Fruit fly (Drosophila melanogaster) whole organism, embryonic: ENCODE results near the gene Syt1.

Experiments
- BtbVII ChIP-seq: fragments of 200-800 bp; sonication (Bioruptor generic); optimal IDR thresholded peaks from 3 replicates; lab custom pipeline; 2017; ENCODE audit warnings: missing biosample characterization, mild to moderate bottlenecking, missing genetic modification characterization
- Bteb2 ChIP-seq: fragments of 200-800 bp; sonication (Bioruptor generic); optimal IDR thresholded peaks from 2 replicates; lab custom pipeline; 2016; ENCODE audit warnings: missing biosample characterization, missing genetic modification characterization
- CG12391 ChIP-seq: fragments of 200-800 bp; sonication (Bioruptor generic); optimal IDR thresholded peaks from 3 replicates; lab custom pipeline; 2018; ENCODE audit warnings: missing biosample characterization, mild to moderate bottlenecking, missing genetic modification characterization, moderate library complexity
- CG15011 ChIP-seq: fragments of 200-800 bp; sonication (Bioruptor generic); optimal IDR thresholded peaks from 3 replicates; lab custom pipeline; 2018; ENCODE audit warnings: missing biosample characterization, mild to moderate bottlenecking, missing genetic modification characterization
- CG15073 ChIP-seq: fragments of 200-800 bp; sonication (Bioruptor generic); optimal IDR thresholded peaks from 2 replicates; lab custom pipeline; 2016; ENCODE audit warnings: missing biosample characterization, missing genetic modification characterization
- CG1603 ChIP-seq: fragments of 200-800 bp; sonication (Bioruptor generic); optimal IDR thresholded peaks from 2 replicates; lab custom pipeline; 2019; ENCODE audit warnings: missing biosample characterization, mild to moderate bottlenecking, missing genetic modification characterization, moderate library complexity
- CG17361 ChIP-seq: fragments of 200-800 bp; sonication (Bioruptor generic); IDR thresholded peaks from 3 replicates; pipeline ENCODE4 v1.3.6; 2022; ENCODE audit warnings: missing biosample characterization, missing genetic modification characterization
- CG18262 ChIP-seq: fragments of 200-800 bp; optimal IDR thresholded peaks from 3 replicates; lab custom pipeline; 2019; ENCODE audit warnings: missing biosample characterization, mild to moderate bottlenecking, missing genetic modification characterization, moderate library complexity
- CG18619 ChIP-seq: fragments of 200-800 bp; sonication (Bioruptor generic); optimal IDR thresholded peaks from 3 replicates; lab custom pipeline; 2017; ENCODE audit warnings: missing biosample characterization, mild to moderate bottlenecking, missing genetic modification characterization
- CG2120 ChIP-seq: fragments of 200-800 bp; sonication (Bioruptor generic); optimal IDR thresholded peaks from 3 replicates; lab custom pipeline; 2016; ENCODE audit warnings: missing biosample characterization, missing genetic modification characterization
- CG2129 ChIP-seq: fragments of 200-800 bp; sonication (Bioruptor generic); IDR thresholded peaks from 2 replicates; pipeline ENCODE4 v1.3.6; 2022; ENCODE audit warnings: missing biosample characterization, missing genetic modification characterization; ENCODE audit not compliant: partially characterized antibody
- CG2678 ChIP-seq: fragments of 200-800 bp; sonication (Bioruptor generic); optimal IDR thresholded peaks from 3 replicates; lab custom pipeline; 2019; ENCODE audit warnings: missing biosample characterization, mild to moderate bottlenecking, missing genetic modification characterization, moderate library complexity
- CG30020 ChIP-seq: fragments of 200-800 bp; optimal IDR thresholded peaks from 2 replicates; lab custom pipeline; 2019; ENCODE audit warnings: missing biosample characterization, mild to moderate bottlenecking, missing genetic modification characterization, moderate library complexity
- CG30403 ChIP-seq: fragments of 200-800 bp; sonication (Bioruptor generic); optimal IDR thresholded peaks from 3 replicates; lab custom pipeline; 2016; ENCODE audit warnings: missing biosample characterization, missing genetic modification characterization
- CG31224 ChIP-seq: fragments of 200-800 bp; sonication (Bioruptor generic); IDR thresholded peaks from 2 replicates; pipeline ENCODE4 v1.3.6; 2022; ENCODE audit warnings: missing biosample characterization, missing genetic modification characterization
- CG3407 ChIP-seq: fragments of 200-800 bp; sonication (Bioruptor generic); optimal IDR thresholded peaks from 2 replicates; lab custom pipeline; 2018; ENCODE audit warnings: missing biosample characterization, mild to moderate bottlenecking, missing genetic modification characterization
- CG5245 ChIP-seq: fragments of 200-800 bp; sonication (Bioruptor generic); optimal IDR thresholded peaks from 3 replicates; lab custom pipeline; 2016; ENCODE audit warnings: missing biosample characterization, missing genetic modification characterization
- CG6683 ChIP-seq: fragments of 200-800 bp; sonication (Bioruptor generic); optimal IDR thresholded peaks from 2 replicates; lab custom pipeline; 2017; ENCODE audit warnings: missing biosample characterization, mild to moderate bottlenecking, missing genetic modification characterization, missing genetic modification reagents
- CG7271 ChIP-seq: fragments of 200-800 bp; sonication (Bioruptor generic); optimal IDR thresholded peaks from 2 replicates; lab custom pipeline; 2018; ENCODE audit warnings: missing biosample characterization, mild to moderate bottlenecking, missing genetic modification characterization, moderate library complexity
- CG7928 ChIP-seq: fragments of 200-800 bp; sonication (Bioruptor generic); optimal IDR thresholded peaks from 2 replicates; lab custom pipeline; 2017; ENCODE audit warnings: missing biosample characterization, mild to moderate bottlenecking, missing genetic modification characterization
- CG8924 ChIP-seq: fragments of 200-800 bp; optimal IDR thresholded peaks from 3 replicates; lab custom pipeline; 2019; ENCODE audit warnings: missing biosample characterization, mild to moderate bottlenecking, missing genetic modification characterization, moderate library complexity
- CG9727 ChIP-seq: fragments of 200-800 bp; sonication (Bioruptor generic); optimal IDR thresholded peaks from 3 replicates; lab custom pipeline; 2017; ENCODE audit warnings: missing biosample characterization, mild to moderate bottlenecking, missing genetic modification characterization
- CG9876 ChIP-seq: fragments of 200-800 bp; sonication (Bioruptor generic); optimal IDR thresholded peaks from 2 replicates; lab custom pipeline; 2016; ENCODE audit warnings: missing biosample characterization, missing genetic modification characterization
- CoRest ChIP-seq: fragments of 200-800 bp; sonication (Bioruptor generic); optimal IDR thresholded peaks from 3 replicates; lab custom pipeline; 2018; ENCODE audit warnings: missing biosample characterization, mild to moderate bottlenecking, missing genetic modification characterization, moderate library complexity
- D19B ChIP-seq: fragments of 200-800 bp; sonication (Bioruptor generic); optimal IDR thresholded peaks from 2 replicates; lab custom pipeline; 2017; ENCODE audit warnings: missing biosample characterization, mild to moderate bottlenecking, missing genetic modification characterization
- Dek ChIP-seq: fragments of 200-800 bp; sonication (Bioruptor generic); optimal IDR thresholded peaks from 3 replicates; lab custom pipeline; 2019; ENCODE audit warnings: missing biosample characterization, mild to moderate bottlenecking, missing genetic modification characterization, moderate library complexity
- ERR ChIP-seq: fragments of 200-800 bp; sonication (Bioruptor generic); optimal IDR thresholded peaks from 2 replicates; lab custom pipeline; 2016; ENCODE audit warnings: missing biosample characterization, missing genetic modification characterization
- Hsf ChIP-seq: fragments of 200-800 bp; sonication (Bioruptor generic); optimal IDR thresholded peaks from 3 replicates; lab custom pipeline; 2016; ENCODE audit warnings: missing biosample characterization, missing genetic modification characterization
- NC2β ChIP-seq: fragments of 200-800 bp; sonication (Bioruptor generic); optimal IDR thresholded peaks from 2 replicates; lab custom pipeline; 2016; ENCODE audit warnings: missing biosample characterization, missing genetic modification characterization
- Nf-YA ChIP-seq: fragments of 200-800 bp; sonication (Bioruptor generic); IDR thresholded peaks from 2 replicates; pipeline ENCODE4 v1.3.6; 2022; ENCODE audit warnings: missing biosample characterization, missing genetic modification characterization
- Spps ChIP-seq: fragments of 200-800 bp; sonication (Bioruptor generic); optimal IDR thresholded peaks from 2 replicates; lab custom pipeline; 2018; ENCODE audit warnings: missing biosample characterization, mild to moderate bottlenecking, missing genetic modification characterization
- Ssrp ChIP-seq: fragments of 200-800 bp; sonication (Bioruptor generic); optimal IDR thresholded peaks from 2 replicates; lab custom pipeline; 2018; ENCODE audit warnings: missing biosample characterization, mild to moderate bottlenecking, missing genetic modification characterization, moderate library complexity
- Trl ChIP-seq, 3 experiments: fragments of >200 bp in 2 of 3; fragments of 200-800 bp in 1 of 3; sonication (Bioruptor generic) in 1 of 3; optimal IDR thresholded peaks; 2 replicates in 1 of 3; 3 replicates in 2 of 3; lab custom pipeline; 2016 to 2017; ENCODE audit warnings: missing biosample characterization in 1 of 3, missing genetic modification characterization in 1 of 3
- Xbp1 ChIP-seq: fragments of 200-800 bp; sonication (Bioruptor generic); optimal IDR thresholded peaks from 3 replicates; lab custom pipeline; 2016; ENCODE audit warnings: missing biosample characterization, mild to moderate bottlenecking, missing genetic modification characterization
- btn ChIP-seq: fragments of 200-800 bp; sonication (Bioruptor generic); optimal IDR thresholded peaks from 2 replicates; lab custom pipeline; 2016; ENCODE audit warnings: missing biosample characterization, missing genetic modification characterization
- da ChIP-seq: fragments of 200-800 bp; sonication (Bioruptor generic); optimal IDR thresholded peaks from 2 replicates; lab custom pipeline; 2016; ENCODE audit warnings: missing biosample characterization, missing genetic modification characterization
- dan ChIP-seq: fragments of 200-800 bp; sonication (Bioruptor generic); IDR thresholded peaks from 2 replicates; pipeline ENCODE4 v1.3.6; 2022; ENCODE audit warnings: missing biosample characterization, missing genetic modification characterization
- fd102C ChIP-seq: fragments of 200-800 bp; sonication (Bioruptor generic); optimal IDR thresholded peaks from 2 replicates; lab custom pipeline; 2018; ENCODE audit warnings: missing biosample characterization, mild to moderate bottlenecking, missing genetic modification characterization, moderate library complexity
- gce ChIP-seq: fragments of 200-800 bp; sonication (Bioruptor generic); IDR thresholded peaks from 3 replicates; pipeline ENCODE4 v1.3.6; 2022; ENCODE audit warnings: missing biosample characterization, missing genetic modification characterization
- grn ChIP-seq: fragments of 200-800 bp; sonication (Bioruptor generic); optimal IDR thresholded peaks from 3 replicates; lab custom pipeline; 2017; ENCODE audit warnings: missing biosample characterization, missing genetic modification characterization
- hkb ChIP-seq, 2 experiments: fragments of 200-800 bp in 1 of 2; fragments of >200 bp in 1 of 2; sonication (Bioruptor generic) in 1 of 2; IDR thresholded peaks in 1 of 2; optimal IDR thresholded peaks in 1 of 2; 2 replicates each; pipeline versions ENCODE4 v1.3.6 to Lab custom; 2017 to 2022; ENCODE audit warnings: missing biosample characterization in 1 of 2, missing genetic modification characterization in 1 of 2
- insv ChIP-seq, 2 experiments: fragments of 200-800 bp; sonication (Bioruptor generic); optimal IDR thresholded peaks; 3 replicates each; lab custom pipeline; 2016 to 2018; ENCODE audit warnings: missing biosample characterization in 2 of 2, missing genetic modification characterization in 2 of 2
- ken ChIP-seq: fragments of 200-800 bp; sonication (Bioruptor generic); IDR thresholded peaks from 3 replicates; pipeline ENCODE4 v1.3.6; 2022; ENCODE audit warnings: missing biosample characterization, missing genetic modification characterization
- luna ChIP-seq: fragments of 200-800 bp; sonication (Bioruptor generic); optimal IDR thresholded peaks from 2 replicates; lab custom pipeline; 2016; ENCODE audit warnings: missing biosample characterization, missing genetic modification characterization
- scrt ChIP-seq: fragments of 200-800 bp; sonication (Bioruptor generic); optimal IDR thresholded peaks from 2 replicates; lab custom pipeline; 2018; ENCODE audit warnings: missing biosample characterization, mild to moderate bottlenecking, missing genetic modification characterization, moderate library complexity
- sug ChIP-seq: fragments of 200-800 bp; optimal IDR thresholded peaks from 2 replicates; lab custom pipeline; 2019; ENCODE audit warnings: missing biosample characterization, mild to moderate bottlenecking, missing genetic modification characterization, moderate library complexity
- unpg ChIP-seq: fragments of 200-800 bp; sonication (Bioruptor generic); optimal IDR thresholded peaks from 3 replicates; lab custom pipeline; 2018; ENCODE audit warnings: missing biosample characterization, mild to moderate bottlenecking, missing genetic modification characterization, moderate library complexity
- vfl ChIP-seq: fragments of 200-800 bp; sonication (Bioruptor generic); optimal IDR thresholded peaks from 2 replicates; lab custom pipeline; 2016; ENCODE audit warnings: missing biosample characterization, missing genetic modification characterization

The Syt1 gene

DNA sequence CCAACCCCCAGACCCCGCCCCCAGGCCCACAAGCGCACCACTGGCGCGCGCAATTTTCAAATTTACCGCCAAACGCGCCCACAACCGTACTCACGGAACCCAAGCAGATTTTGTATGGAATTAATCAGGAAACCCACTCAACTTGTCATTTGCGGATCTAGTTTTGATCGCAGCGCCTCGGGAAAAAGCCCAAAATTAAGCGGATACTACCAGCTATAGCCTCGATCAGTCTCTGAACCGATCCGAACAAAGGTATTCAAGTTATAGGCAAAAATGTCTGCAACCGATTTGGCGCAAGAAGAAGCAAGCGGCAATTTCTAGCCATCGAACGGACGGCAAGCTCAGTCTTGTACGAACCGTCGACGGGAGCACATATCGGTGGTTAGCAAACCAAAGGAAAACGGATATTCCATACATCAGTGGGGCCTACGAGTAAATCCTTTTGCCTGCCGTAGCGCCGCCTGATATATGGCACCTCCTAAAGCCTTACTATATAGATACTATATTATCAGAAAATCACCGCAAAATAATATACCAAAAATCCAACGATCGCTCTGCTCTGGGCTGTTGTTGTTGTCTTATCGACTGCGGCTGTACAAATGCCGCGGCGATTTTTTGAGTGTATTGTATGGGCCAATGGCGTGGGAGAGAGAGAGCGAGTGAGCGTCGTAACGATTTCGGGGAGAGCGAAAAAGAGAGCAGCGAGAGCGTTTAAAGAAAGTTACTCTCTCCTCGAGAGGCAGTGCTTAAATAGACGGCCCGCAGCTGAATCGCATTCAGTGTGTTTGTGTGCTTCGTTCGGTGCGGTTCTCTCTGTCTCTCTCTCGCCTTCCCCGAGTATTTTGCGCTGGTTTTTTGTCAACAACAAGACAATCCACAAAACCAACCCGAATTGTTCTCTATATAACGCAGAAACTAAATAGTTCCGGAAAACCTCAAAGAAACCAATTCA, 47.0 kb downstream of the Syt1 start, which contains the start of gene Pgk (continued):
- no peak for TF ChIP-seq D19B (GFP tag; lab: Kevin White, UChicago)
- peak; percentile 17 for TF ChIP-seq fd102C (GFP tag; lab: Kevin White, UChicago)
- peak; percentile 61 for TF ChIP-seq scrt (GFP tag; lab: Kevin White, UChicago)
- TF ChIP-seq CG7928 (GFP tag; lab: Kevin White, UChicago), result peak; percentile 15
- TF ChIP-seq da (GFP tag; lab: Kevin White, UChicago), result no peak
- TF ChIP-seq CG7271 (tag; lab: Kevin White, UChicago), result no peak
- TF ChIP-seq unpg (GFP tag; lab: Kevin White, UChicago), result peak; percentile 51
- TF ChIP-seq CG15073 (GFP tag; lab: Kevin White, UChicago), result no peak
- TF ChIP-seq Hsf (GFP tag; lab: Kevin White, UChicago), result peak; percentile 23
- TF ChIP-seq Trl (optimal IDR thresholded peaks at IDR 0.05; lab: Kevin White, UChicago), result peak; percentile 99 to 100
- TF ChIP-seq Trl (GFP tag; optimal IDR thresholded peaks at IDR 0.05; lab: Kevin White, UChicago), result peak; percentile 91
- TF ChIP-seq Ssrp (tag; lab: Kevin White, UChicago), result no peak
- TF ChIP-seq CG31224, result no peak
- no peak for TF ChIP-seq CG30020
- TF ChIP-seq Bteb2 (GFP tag; lab: Kevin White, UChicago), result peak; percentile 39
- TF ChIP-seq CG18262 (tag; lab: Kevin White, UChicago), result peak; percentile 36
- peak; percentile 84 for TF ChIP-seq NC2β
- TF ChIP-seq CG15011 (GFP tag; lab: Kevin White, UChicago), result peak; percentile 59
- peak; percentile 44 for TF ChIP-seq CG3407
- TF ChIP-seq ken (GFP tag; lab: Robert Waterston, UW), result no peak
- peak; percentile 39 for TF ChIP-seq sug (tag; lab: Kevin White, UChicago)
- peak; percentile 67 for TF ChIP-seq ERR (GFP tag; lab: Kevin White, UChicago)
- peak; percentile 82 for TF ChIP-seq BtbVII (GFP tag; lab: Kevin White, UChicago)
- TF ChIP-seq CG18619 (GFP tag; lab: Kevin White, UChicago), result peak; percentile 12
- TF ChIP-seq btn, result no peak
- TF ChIP-seq insv (GFP tag; optimal IDR thresholded peaks at IDR 0.05; lab: Kevin White, UChicago), result peak in 1 of 2 experiments; percentile 40
- TF ChIP-seq Dek (tag; lab: Kevin White, UChicago), result peak; percentile 55
- TF ChIP-seq CG9727 (GFP tag; lab: Kevin White, UChicago), result peak; percentile 49
- TF ChIP-seq CG30403 (GFP tag; lab: Kevin White, UChicago), result no peak
- TF ChIP-seq Xbp1 (GFP tag; lab: Kevin White, UChicago), result peak; percentile 30
- TF ChIP-seq CG9876 (GFP tag; lab: Kevin White, UChicago), result peak; percentile 31
- no peak for TF ChIP-seq Nf-YA (GFP tag; lab: Robert Waterston, UW)
- peak; percentile 60 for TF ChIP-seq CG1603
- TF ChIP-seq vfl (GFP tag; lab: Kevin White, UChicago), result no peak
- no peak for TF ChIP-seq gce (GFP tag; lab: Robert Waterston, UW)
- peak; percentile 61 for TF ChIP-seq CG2120 (GFP tag; lab: Kevin White, UChicago)
- TF ChIP-seq CG5245 (GFP tag; lab: Kevin White, UChicago), result no peak
- no peak for TF ChIP-seq luna (GFP tag; lab: Kevin White, UChicago)
- peak; percentile 61 for TF ChIP-seq CG12391 (tag; lab: Kevin White, UChicago)
- TF ChIP-seq CG6683 (GFP tag; lab: Kevin White, UChicago), result no peak
- TF ChIP-seq CG2129 (GFP tag; lab: Robert Waterston, UW), result no peak
- TF ChIP-seq CG17361, result no peak
- TF ChIP-seq hkb (optimal IDR thresholded peaks at IDR 0.05; lab: Kevin White, UChicago), result peak; percentile 54
- no peak for TF ChIP-seq hkb (GFP tag; IDR thresholded peaks at IDR 0.05; lab: Robert Waterston, UW)
- peak; percentile 61 for TF ChIP-seq CG8924 (tag; lab: Kevin White, UChicago)
- TF ChIP-seq CG2678, result peak; percentile 47
- TF ChIP-seq CoRest (tag; lab: Kevin White, UChicago), result peak; percentile 31
- no peak for TF ChIP-seq dan (GFP tag; lab: Robert Waterston, UW)
- TF ChIP-seq Spps, result peak; percentile 25
- TF ChIP-seq grn (GFP tag; lab: Kevin White, UChicago), result peak; percentile 5
